Worm (Caenorhabditis elegans) whole organism, L2 larva: ENCODE data around the gene erp-44.3.

Source experiments
- aly-2 ChIP-seq: fragments of 150-350 bp; optimal IDR thresholded peaks from 2 replicates; lab custom pipeline; 2014; ENCODE audit warnings: missing biosample characterization, missing genetic modification characterization
- crh-2 ChIP-seq: sonication (generic microtip); optimal IDR thresholded peaks from 2 replicates; lab custom pipeline; 2017; ENCODE audit warnings: missing biosample characterization, missing genetic modification characterization
- lin-13 ChIP-seq: fragments of 150-350 bp; optimal IDR thresholded peaks from 2 replicates; lab custom pipeline; 2014; ENCODE audit warnings: missing biosample characterization, missing genetic modification reagents, missing genetic modification characterization
- nhr-23 ChIP-seq: fragments of 150-350 bp; optimal IDR thresholded peaks from 2 replicates; lab custom pipeline; 2014; ENCODE audit warnings: missing biosample characterization, missing genetic modification reagents, missing genetic modification characterization
- nhr-237 ChIP-seq: fragments of 150-350 bp; optimal IDR thresholded peaks from 2 replicates; lab custom pipeline; 2014; ENCODE audit warnings: missing biosample characterization, missing genetic modification characterization
- skn-1 ChIP-seq: sonication (generic microtip); optimal IDR thresholded peaks from 2 replicates; lab custom pipeline; 2017; ENCODE audit warnings: missing biosample characterization, missing genetic modification characterization
- unc-62 ChIP-seq: fragments of 150-350 bp; optimal IDR thresholded peaks from 2 replicates; lab custom pipeline; 2014; ENCODE audit warnings: missing biosample characterization, missing genetic modification reagents, missing genetic modification characterization
- zag-1 ChIP-seq: fragments of 150-350 bp; optimal IDR thresholded peaks from 2 replicates; lab custom pipeline; 2014; ENCODE audit warnings: missing biosample characterization, missing genetic modification characterization

DNA sequence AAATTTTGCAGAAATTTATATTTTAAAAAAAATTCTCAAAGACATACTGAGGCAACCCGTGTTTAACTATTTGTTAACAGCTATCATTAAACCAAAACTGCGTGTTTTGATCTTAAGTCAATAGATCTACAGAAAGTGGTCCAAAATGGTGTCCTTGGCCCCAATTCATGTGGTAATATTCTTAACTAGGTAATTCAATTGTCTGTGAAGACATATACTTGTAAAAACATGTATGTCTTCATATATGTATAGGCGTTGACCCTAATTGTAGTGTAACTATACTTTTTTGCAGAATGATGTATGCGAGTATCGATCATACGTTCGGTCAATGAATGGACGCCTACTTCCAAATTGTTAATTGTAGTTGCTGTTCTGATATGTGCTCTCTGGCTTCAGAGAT lies 47.2 kb downstream of the erp-44.3 start, which contains the start of gene C07G1.15:
- TF ChIP-seq aly-2, result no peak
- TF ChIP-seq zag-1 (tag; lab: Kevin White, UChicago), result no peak
- TF ChIP-seq lin-13 (GFP tag; lab: Kevin White, UChicago), result no peak
- no peak for TF ChIP-seq unc-62 (GFP tag; lab: Kevin White, UChicago)
- no peak for TF ChIP-seq nhr-23 (tag; lab: Kevin White, UChicago)
- TF ChIP-seq nhr-237, result no peak
- no peak for TF ChIP-seq crh-2 (tag; lab: Kevin White, UChicago)
- TF ChIP-seq skn-1 (tag; lab: Kevin White, UChicago), result no peak
